Fruit fly (Drosophila melanogaster): ENCODE measurements around the gene Ant2.
A peak's percentile ranks its signal among the peaks of the same experiment; 100 is the strongest.

Ant2 gene

DNA sequence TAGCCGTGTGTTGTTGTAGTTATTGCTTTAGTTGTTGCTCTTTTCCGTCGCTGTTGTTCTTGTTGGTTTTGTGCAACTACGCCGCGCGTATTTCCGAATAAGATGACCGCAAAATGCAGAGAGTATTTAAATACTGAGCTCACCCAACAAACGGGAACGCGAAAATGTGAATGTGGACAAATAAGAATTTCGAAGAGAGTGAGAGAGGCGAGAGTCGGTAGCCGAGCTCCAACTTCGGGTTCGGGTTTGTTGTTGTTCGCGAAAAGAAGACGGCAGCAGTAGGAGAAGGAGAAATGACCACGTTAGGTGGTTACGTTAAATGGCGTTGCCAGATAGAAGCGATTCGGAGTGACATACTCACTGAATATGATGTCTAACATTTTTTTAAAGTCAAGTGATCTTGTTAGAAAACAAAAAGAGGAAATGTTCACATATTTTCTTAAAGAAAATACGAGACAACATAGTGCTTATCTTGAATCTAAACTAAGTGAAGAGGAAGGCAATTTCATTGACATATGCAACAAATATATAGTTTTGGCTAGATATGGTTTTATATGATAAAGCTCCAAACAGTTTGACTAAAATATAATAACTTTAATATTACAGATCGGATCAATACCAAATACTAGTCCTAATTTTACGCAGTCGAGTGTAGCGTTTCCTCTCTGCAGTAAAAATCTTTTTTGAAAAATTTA lies 20.2 kb upstream of the Ant2 start:
- TF ChIP-seq fkh (GFP tag; optimal IDR thresholded peaks at IDR 0.05) (peak; percentile 34), CG1621 (tag; optimal IDR thresholded peaks at IDR 0.05) (peak; percentile 9), Sox15 (GFP tag; optimal IDR thresholded peaks at IDR 0.05) (no peak), cyc (GFP tag; optimal IDR thresholded peaks at IDR 0.05) (no peak), Met (GFP tag; optimal IDR thresholded peaks at IDR 0.05) (no peak), Eip78C (GFP tag) (peak; percentile 29), Hr38 (GFP tag; optimal IDR thresholded peaks at IDR 0.05) (no peak), Smox (GFP tag; optimal IDR thresholded peaks at IDR 0.05) (peak; percentile 7), salr (GFP tag; optimal IDR thresholded peaks at IDR 0.05) (peak in 1 of 2 experiments; percentile 6), svp (GFP tag) (peak; percentile 69), CG8632 (GFP tag; optimal IDR thresholded peaks at IDR 0.05) (no peak), ss (GFP tag; optimal IDR thresholded peaks at IDR 0.05) (peak in 1 of 2 experiments; percentile 37), CG31627 (GFP tag; optimal IDR thresholded peaks at IDR 0.05) (peak; percentile 17), CG6163 (GFP tag; IDR thresholded peaks at IDR 0.05) (peak; percentile 59; the same call in 1 of the 3 replicates), fd85E (GFP tag; optimal IDR thresholded peaks at IDR 0.05) (no peak), eg (GFP tag; IDR thresholded peaks at IDR 0.05) (peak; percentile 64; the same call in 2 of the 3 replicates), achi (GFP tag; optimal IDR thresholded peaks at IDR 0.05) (peak; percentile 20), CG6276 (GFP tag; optimal IDR thresholded peaks at IDR 0.05) (peak; percentile 27), CG9139 (GFP tag; optimal IDR thresholded peaks at IDR 0.05) (peak; percentile 23), CG16779 (tag; optimal IDR thresholded peaks at IDR 0.05) (peak; percentile 22), dsx (GFP tag; optimal IDR thresholded peaks at IDR 0.05; ENCODE audit: poor library complexity, severe bottlenecking) (peak; percentile 25), CG11762 (GFP tag; optimal IDR thresholded peaks at IDR 0.05; ENCODE audit: insufficient read depth) (no peak), CG3919 (GFP tag; optimal IDR thresholded peaks at IDR 0.05) (peak; percentile 28)

DNA sequence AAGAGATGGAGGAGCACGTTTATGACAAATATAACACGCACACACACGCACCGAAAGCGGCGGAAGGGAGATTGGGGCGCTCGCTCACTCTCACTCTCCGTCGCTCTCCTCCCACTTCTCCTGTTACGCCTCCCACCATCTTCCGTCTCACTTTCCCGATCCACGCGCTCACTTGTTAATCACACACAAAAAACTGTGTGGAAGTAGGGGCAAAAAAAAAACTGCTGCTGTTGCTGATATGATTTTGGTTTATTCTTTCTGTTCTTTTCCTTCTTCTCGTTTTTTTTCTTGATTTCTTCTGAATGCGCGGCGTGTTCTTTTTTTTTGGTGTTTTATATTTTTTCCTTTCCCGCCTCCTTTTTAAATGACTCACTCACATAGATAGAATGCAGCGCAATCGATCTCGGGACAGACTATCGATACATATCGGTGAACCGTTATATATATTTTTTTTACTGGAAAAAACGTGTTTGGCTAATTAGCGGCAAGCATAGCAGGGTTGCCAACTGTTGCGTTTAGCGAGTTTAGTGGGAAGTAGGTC lies 19.0 kb upstream of the Ant2 start:
- TF ChIP-seq esn (GFP tag; optimal IDR thresholded peaks at IDR 0.05) (peak; percentile 42), topi (GFP tag; optimal IDR thresholded peaks at IDR 0.05) (peak; percentile 46), CG10631 (GFP tag; optimal IDR thresholded peaks at IDR 0.05) (peak; percentile 11), CG9139 (GFP tag; optimal IDR thresholded peaks at IDR 0.05) (peak; percentile 93), Hr38 (GFP tag; optimal IDR thresholded peaks at IDR 0.05) (no peak), cyc (GFP tag; optimal IDR thresholded peaks at IDR 0.05) (no peak), fd85E (GFP tag; optimal IDR thresholded peaks at IDR 0.05) (no peak), net (GFP tag; optimal IDR thresholded peaks at IDR 0.05) (peak; percentile 70), Ets96B (tag; optimal IDR thresholded peaks at IDR 0.05) (peak; percentile 68), CG15336 (GFP tag; IDR thresholded peaks at IDR 0.05) (peak; percentile 50), CG6276 (GFP tag; optimal IDR thresholded peaks at IDR 0.05) (peak; percentile 76), Eip93F (GFP tag; optimal IDR thresholded peaks at IDR 0.05) (no peak), achi (GFP tag; optimal IDR thresholded peaks at IDR 0.05) (peak; percentile 38), CG11762 (GFP tag; optimal IDR thresholded peaks at IDR 0.05; ENCODE audit: insufficient read depth) (peak; percentile 62), salr (GFP tag; optimal IDR thresholded peaks at IDR 0.05) (peak; percentile 11 to 19), CG6792 (GFP tag; optimal IDR thresholded peaks at IDR 0.05) (peak; percentile 48), Ets21C (GFP tag; optimal IDR thresholded peaks at IDR 0.05) (no peak), CG32006 (GFP tag; optimal IDR thresholded peaks at IDR 0.05) (peak; percentile 45), Hr39 (GFP tag; optimal IDR thresholded peaks at IDR 0.05) (no peak), CG6163 (GFP tag; IDR thresholded peaks at IDR 0.05) (peak; percentile 92), Eip75B (GFP tag; optimal IDR thresholded peaks at IDR 0.05) (peak; percentile 39), ss (GFP tag; optimal IDR thresholded peaks at IDR 0.05) (peak; percentile 94), eg (GFP tag; IDR thresholded peaks at IDR 0.05) (peak; percentile 85), CG8632 (GFP tag; optimal IDR thresholded peaks at IDR 0.05) (peak; percentile 62), Blimp-1 (GFP tag; optimal IDR thresholded peaks at IDR 0.05) (peak; percentile 95), dac (GFP tag; optimal IDR thresholded peaks at IDR 0.05) (peak; percentile 11), vri (GFP tag; optimal IDR thresholded peaks at IDR 0.05) (peak; percentile 78), Gug (GFP tag; IDR thresholded peaks at IDR 0.05) (peak; percentile 59), CG10669 (GFP tag; optimal IDR thresholded peaks at IDR 0.05) (peak; percentile 76), Met (GFP tag; optimal IDR thresholded peaks at IDR 0.05) (peak; percentile 70), Sox15 (GFP tag; optimal IDR thresholded peaks at IDR 0.05) (no peak), CG6854 (GFP tag; optimal IDR thresholded peaks at IDR 0.05) (peak; percentile 84), CG8319 (GFP tag; optimal IDR thresholded peaks at IDR 0.05) (peak; percentile 39), fd59A (GFP tag; optimal IDR thresholded peaks at IDR 0.05) (peak; percentile 39), lz (GFP tag; optimal IDR thresholded peaks at IDR 0.05) (peak; percentile 27), CG11902 (GFP tag; optimal IDR thresholded peaks at IDR 0.05) (no peak), acj6 (GFP tag; optimal IDR thresholded peaks at IDR 0.05) (peak; percentile 2)

Data from whole organism, prepupa.